Fruit fly (Drosophila melanogaster) whole organism, embryonic: Measurements from ENCODE around the gene Bug22.
A peak's percentile ranks its signal among the peaks of the same experiment; 100 is the strongest.

Source experiments
- B-H2 ChIP-seq: fragments of 200-800 bp; sonication (Bioruptor generic); optimal IDR thresholded peaks from 2 replicates; lab custom pipeline; 2018; ENCODE audit warnings: missing biosample characterization, mild to moderate bottlenecking, missing genetic modification characterization
- Bteb2 ChIP-seq: fragments of 200-800 bp; sonication (Bioruptor generic); optimal IDR thresholded peaks from 2 replicates; lab custom pipeline; 2016; ENCODE audit warnings: missing biosample characterization, missing genetic modification characterization
- CG10979 ChIP-seq: fragments of 200-800 bp; sonication (Bioruptor generic); optimal IDR thresholded peaks from 2 replicates; lab custom pipeline; 2018; ENCODE audit warnings: missing biosample characterization, mild to moderate bottlenecking, missing genetic modification characterization, moderate library complexity
- CG14441 ChIP-seq: fragments of 200-800 bp; sonication (Bioruptor generic); IDR thresholded peaks from 2 replicates; pipeline ENCODE4 v1.3.6; 2022; ENCODE audit warnings: missing biosample characterization, missing genetic modification characterization
- CG1602 ChIP-seq: fragments of 200-800 bp; sonication (Bioruptor generic); optimal IDR thresholded peaks from 3 replicates; lab custom pipeline; 2016; ENCODE audit warnings: missing biosample characterization, missing genetic modification characterization
- CG1603 ChIP-seq: fragments of 200-800 bp; sonication (Bioruptor generic); optimal IDR thresholded peaks from 2 replicates; lab custom pipeline; 2019; ENCODE audit warnings: missing biosample characterization, mild to moderate bottlenecking, missing genetic modification characterization, moderate library complexity
- CG1647 ChIP-seq: fragments of 200-800 bp; sonication (Bioruptor generic); optimal IDR thresholded peaks from 3 replicates; lab custom pipeline; 2016; ENCODE audit warnings: missing biosample characterization, missing genetic modification characterization
- CG16813 ChIP-seq: fragments of 200-800 bp; sonication (Bioruptor generic); IDR thresholded peaks from 3 replicates; pipeline ENCODE4 v1.3.6; 2022; ENCODE audit warnings: missing biosample characterization, missing genetic modification characterization; ENCODE audit not compliant: partially characterized antibody
- CG2116 ChIP-seq: fragments of 200-800 bp; sonication (Bioruptor generic); optimal IDR thresholded peaks from 3 replicates; lab custom pipeline; 2018; ENCODE audit warnings: missing biosample characterization, mild to moderate bottlenecking, missing genetic modification characterization
- CG31224 ChIP-seq: fragments of 200-800 bp; sonication (Bioruptor generic); IDR thresholded peaks from 2 replicates; pipeline ENCODE4 v1.3.6; 2022; ENCODE audit warnings: missing biosample characterization, missing genetic modification characterization
- CG3281 ChIP-seq: fragments of 200-800 bp; sonication (Bioruptor generic); optimal IDR thresholded peaks from 3 replicates; lab custom pipeline; 2017; ENCODE audit warnings: missing biosample characterization, mild to moderate bottlenecking, missing genetic modification characterization
- CG4282 ChIP-seq: fragments of 200-800 bp; sonication (Bioruptor generic); optimal IDR thresholded peaks from 2 replicates; lab custom pipeline; 2016; ENCODE audit warnings: missing biosample characterization, missing genetic modification characterization
- CG4820 ChIP-seq: fragments of 200-800 bp; sonication (Bioruptor generic); optimal IDR thresholded peaks from 3 replicates; lab custom pipeline; 2016; ENCODE audit warnings: missing biosample characterization, missing genetic modification characterization
- CG5245 ChIP-seq: fragments of 200-800 bp; sonication (Bioruptor generic); optimal IDR thresholded peaks from 3 replicates; lab custom pipeline; 2016; ENCODE audit warnings: missing biosample characterization, missing genetic modification characterization
- CG7357 ChIP-seq: fragments of 200-800 bp; sonication (Bioruptor generic); IDR thresholded peaks from 3 replicates; pipeline ENCODE4 v1.3.6; 2022; ENCODE audit warnings: missing biosample characterization, missing genetic modification characterization
- Camta ChIP-seq: fragments of 200-800 bp; sonication (Bioruptor generic); optimal IDR thresholded peaks from 2 replicates; lab custom pipeline; 2016; ENCODE audit warnings: missing biosample characterization, missing genetic modification characterization
- Doc2 ChIP-seq: fragments of 200-800 bp; sonication (Bioruptor generic); IDR thresholded peaks from 2 replicates; pipeline ENCODE4 v1.3.6; 2022; ENCODE audit warnings: missing biosample characterization, missing genetic modification characterization
- Drgx ChIP-seq: fragments of 200-800 bp; sonication (Bioruptor generic); IDR thresholded peaks from 2 replicates; pipeline ENCODE4 v1.3.6; 2022; ENCODE audit warnings: missing biosample characterization, missing genetic modification characterization
- Eip74EF ChIP-seq, 2 experiments: fragments of 200-800 bp in 1 of 2; fragments of >200 bp in 1 of 2; sonication (Bioruptor generic) in 1 of 2; optimal IDR thresholded peaks; 2 replicates each; lab custom pipeline; 2017 to 2019; ENCODE audit warnings: missing biosample characterization in 2 of 2, missing genetic modification characterization in 2 of 2, mild to moderate bottlenecking in 1 of 2, moderate library complexity in 1 of 2
- Fer1 ChIP-seq: fragments of 200-800 bp; sonication (Bioruptor generic); optimal IDR thresholded peaks from 2 replicates; lab custom pipeline; 2017; ENCODE audit warnings: missing biosample characterization, mild to moderate bottlenecking, missing genetic modification characterization
- Fer3 ChIP-seq: fragments of 200-800 bp; sonication (Bioruptor generic); optimal IDR thresholded peaks from 2 replicates; lab custom pipeline; 2018; ENCODE audit warnings: missing biosample characterization, mild to moderate bottlenecking, missing genetic modification characterization, moderate library complexity
- GATAe ChIP-seq: fragments of 200-800 bp; sonication (Bioruptor generic); conservative IDR thresholded peaks from 2 replicates; pipeline ENCODE4 v1.3.6; 2022; ENCODE audit warnings: missing biosample characterization, missing genetic modification characterization
- Gug ChIP-seq: fragments of 200-800 bp; sonication (Bioruptor generic); IDR thresholded peaks from 4 replicates; pipeline ENCODE4 v1.3.6; 2022; ENCODE audit warnings: missing biosample characterization, missing genetic modification characterization
- H15 ChIP-seq: fragments of 200-800 bp; sonication (Bioruptor generic); IDR thresholded peaks from 3 replicates; pipeline ENCODE4 v1.3.6; 2022; ENCODE audit warnings: missing biosample characterization, missing genetic modification characterization
- Hr3 ChIP-seq: fragments of 200-800 bp; sonication (Bioruptor generic); optimal IDR thresholded peaks from 3 replicates; lab custom pipeline; 2016; ENCODE audit warnings: missing biosample characterization, missing genetic modification characterization
- Jarid2 ChIP-seq: fragments of 200-800 bp; sonication (Bioruptor generic); optimal IDR thresholded peaks from 3 replicates; lab custom pipeline; 2017; ENCODE audit warnings: mild to moderate bottlenecking, missing biosample characterization, missing genetic modification reagents, missing genetic modification characterization
- Max ChIP-seq: fragments of 200-800 bp; sonication (Bioruptor generic); optimal IDR thresholded peaks from 2 replicates; lab custom pipeline; 2016; ENCODE audit warnings: missing biosample characterization, mild to moderate bottlenecking, missing genetic modification characterization
- Mrtf ChIP-seq: fragments of 200-800 bp; sonication (Bioruptor generic); IDR thresholded peaks from 3 replicates; pipeline ENCODE4 v1.3.6; 2022; ENCODE audit warnings: missing biosample characterization, missing genetic modification characterization
- Neu2 ChIP-seq: fragments of 200-800 bp; sonication (Bioruptor generic); optimal IDR thresholded peaks from 3 replicates; lab custom pipeline; 2016; ENCODE audit warnings: missing biosample characterization, missing genetic modification characterization, borderline replicate concordance
- Nf-YC ChIP-seq: fragments of 200-800 bp; optimal IDR thresholded peaks from 3 replicates; lab custom pipeline; 2019; ENCODE audit warnings: missing biosample characterization, mild to moderate bottlenecking, missing genetic modification characterization, moderate library complexity
- NfI ChIP-seq: fragments of 200-800 bp; sonication (Bioruptor generic); optimal IDR thresholded peaks from 3 replicates; lab custom pipeline; 2018; ENCODE audit warnings: missing biosample characterization, mild to moderate bottlenecking, missing genetic modification characterization, moderate library complexity
- Rfx ChIP-seq: fragments of 200-800 bp; sonication (Bioruptor generic); IDR thresholded peaks from 2 replicates; pipeline ENCODE4 v1.3.6; 2022; ENCODE audit warnings: missing biosample characterization, missing genetic modification characterization
- Scr ChIP-seq: fragments of 200-800 bp; sonication (Bioruptor generic); IDR thresholded peaks from 2 replicates; pipeline ENCODE4 v1.3.6; 2022; ENCODE audit warnings: missing biosample characterization, missing genetic modification characterization; ENCODE audit not compliant: partially characterized antibody
- Sin3A ChIP-seq: fragments of >200 bp; optimal IDR thresholded peaks from 2 replicates; lab custom pipeline; 2018
- bcd ChIP-seq: fragments of 200-800 bp; sonication (Bioruptor generic); optimal IDR thresholded peaks from 2 replicates; lab custom pipeline; 2017; ENCODE audit warnings: missing biosample characterization, mild to moderate bottlenecking, missing genetic modification characterization
- br ChIP-seq: fragments of >200 bp; optimal IDR thresholded peaks from 2 replicates; lab custom pipeline; 2017
- chinmo ChIP-seq: fragments of 200-800 bp; sonication (Bioruptor generic); IDR thresholded peaks from 4 replicates; pipeline ENCODE4 v1.3.6; 2022; ENCODE audit warnings: missing biosample characterization, missing genetic modification characterization; ENCODE audit not compliant: partially characterized antibody
- crp ChIP-seq, 2 experiments: fragments of 200-800 bp; sonication (Bioruptor generic); optimal IDR thresholded peaks; 2 replicates in 1 of 2; 3 replicates in 1 of 2; lab custom pipeline; 2017; ENCODE audit warnings: missing biosample characterization in 2 of 2, missing genetic modification characterization in 2 of 2, mild to moderate bottlenecking in 1 of 2, moderate library complexity in 1 of 2
- gcm2 ChIP-seq: fragments of 200-800 bp; sonication (Bioruptor generic); optimal IDR thresholded peaks from 2 replicates; lab custom pipeline; 2016; ENCODE audit warnings: missing biosample characterization, missing genetic modification characterization
- grau ChIP-seq: fragments of 200-800 bp; optimal IDR thresholded peaks from 3 replicates; lab custom pipeline; 2019; ENCODE audit warnings: missing biosample characterization, mild to moderate bottlenecking, missing genetic modification characterization, moderate library complexity
- hkb ChIP-seq, 2 experiments: fragments of 200-800 bp in 1 of 2; fragments of >200 bp in 1 of 2; sonication (Bioruptor generic) in 1 of 2; IDR thresholded peaks in 1 of 2; optimal IDR thresholded peaks in 1 of 2; 2 replicates each; pipeline versions ENCODE4 v1.3.6 to Lab custom; 2017 to 2022; ENCODE audit warnings: missing biosample characterization in 1 of 2, missing genetic modification characterization in 1 of 2
- knrl ChIP-seq: fragments of 200-800 bp; sonication (Bioruptor generic); IDR thresholded peaks from 3 replicates; pipeline ENCODE4 v1.3.6; 2022; ENCODE audit warnings: missing biosample characterization, missing genetic modification characterization; ENCODE audit not compliant: partially characterized antibody
- lab ChIP-seq: fragments of 200-800 bp; sonication (Bioruptor generic); optimal IDR thresholded peaks from 3 replicates; lab custom pipeline; 2017; ENCODE audit warnings: missing biosample characterization, missing genetic modification characterization, mild to moderate bottlenecking, moderate library complexity, missing genetic modification reagents
- lilli ChIP-seq: fragments of 200-800 bp; sonication (Bioruptor generic); optimal IDR thresholded peaks from 3 replicates; lab custom pipeline; 2016; ENCODE audit warnings: missing biosample characterization, missing genetic modification characterization
- lmd ChIP-seq: fragments of 200-800 bp; sonication (Bioruptor generic); IDR thresholded peaks from 2 replicates; pipeline ENCODE4 v1.3.6; 2022; ENCODE audit warnings: missing biosample characterization, missing genetic modification characterization
- run ChIP-seq: fragments of 200-800 bp; sonication (Bioruptor generic); optimal IDR thresholded peaks from 3 replicates; lab custom pipeline; 2018; ENCODE audit warnings: missing biosample characterization, mild to moderate bottlenecking, missing genetic modification characterization
- sim ChIP-seq: fragments of 200-800 bp; sonication (Bioruptor generic); IDR thresholded peaks from 2 replicates; pipeline ENCODE4 v1.3.6; 2022; ENCODE audit warnings: missing biosample characterization, missing genetic modification characterization
- ssp ChIP-seq: fragments of 200-800 bp; sonication (Bioruptor generic); IDR thresholded peaks from 2 replicates; pipeline ENCODE4 v1.3.6; 2022; ENCODE audit warnings: missing biosample characterization, missing genetic modification characterization
- tgo ChIP-seq: fragments of 200-800 bp; sonication (Bioruptor generic); IDR thresholded peaks from 3 replicates; pipeline ENCODE4 v1.3.6; 2022; ENCODE audit warnings: missing biosample characterization, missing genetic modification characterization
- trem ChIP-seq: fragments of 200-800 bp; optimal IDR thresholded peaks from 3 replicates; lab custom pipeline; 2019; ENCODE audit warnings: missing biosample characterization, mild to moderate bottlenecking, missing genetic modification characterization, moderate library complexity

Bug22 gene

DNA sequence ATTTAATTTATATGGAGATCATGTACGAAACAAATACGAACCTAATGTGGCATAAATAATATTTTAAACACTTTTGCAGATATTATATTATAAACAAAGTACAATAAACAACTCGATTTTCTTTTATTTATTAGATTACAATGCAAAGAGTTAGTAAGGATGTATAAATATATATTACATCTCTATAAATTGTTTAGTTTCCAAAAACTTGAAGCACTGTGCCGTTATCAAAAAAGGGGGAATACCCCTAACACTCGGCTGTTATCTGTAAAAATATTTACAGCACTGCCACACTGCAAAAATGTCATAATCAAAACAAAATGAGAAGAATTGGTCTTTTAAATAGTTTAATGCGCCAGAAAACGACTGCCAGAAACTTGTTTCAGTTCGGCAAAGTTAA, 2.2 kb downstream of the Bug22 start, which contains the start of gene CG5188 (continued):
- TF ChIP-seq Camta (GFP tag; lab: Kevin White, UChicago), result peak; percentile 2
- TF ChIP-seq B-H2 (GFP tag; lab: Kevin White, UChicago), result peak; percentile 1
- peak; percentile 48 for TF ChIP-seq lilli (GFP tag; lab: Kevin White, UChicago)
- peak; percentile 17; the same call in 1 of the 3 replicates for TF ChIP-seq tgo (GFP tag; lab: Robert Waterston, UW)
- TF ChIP-seq Rfx, result peak; percentile 61
- TF ChIP-seq CG3281 (GFP tag; lab: Kevin White, UChicago), result peak; percentile 40
- peak; percentile 69 for TF ChIP-seq grau (tag; lab: Kevin White, UChicago)
- TF ChIP-seq Bteb2 (GFP tag; lab: Kevin White, UChicago), result no peak
- peak; percentile 55 for TF ChIP-seq trem (tag; lab: Kevin White, UChicago)
- peak; percentile 48 for TF ChIP-seq Fer1 (GFP tag; lab: Kevin White, UChicago)
- no peak for TF ChIP-seq Doc2 (GFP tag; lab: Robert Waterston, UW)
- TF ChIP-seq Hr3 (GFP tag; lab: Kevin White, UChicago), result peak; percentile 9
- no peak for TF ChIP-seq H15 (GFP tag; lab: Robert Waterston, UW)
- TF ChIP-seq CG4282 (GFP tag; lab: Kevin White, UChicago), result peak; percentile 6
- peak; percentile 45 for TF ChIP-seq Nf-YC (tag; lab: Kevin White, UChicago)
- TF ChIP-seq Eip74EF (GFP tag; optimal IDR thresholded peaks at IDR 0.05; lab: Kevin White, UChicago), result peak in 1 of 2 experiments; percentile 29
- no peak for TF ChIP-seq Sin3A (lab: Kevin White, UChicago)
- TF ChIP-seq bcd (GFP tag; lab: Kevin White, UChicago), result no peak
- peak; percentile 21 for TF ChIP-seq CG1647 (GFP tag; lab: Kevin White, UChicago)
- peak; percentile 52 for TF ChIP-seq CG10979
- peak; percentile 45 for TF ChIP-seq CG1602 (GFP tag; lab: Kevin White, UChicago)
- no peak for TF ChIP-seq Gug (GFP tag; lab: Robert Waterston, UW)
- no peak for TF ChIP-seq lab (GFP tag; lab: Kevin White, UChicago)
- TF ChIP-seq crp (GFP tag; optimal IDR thresholded peaks at IDR 0.05; lab: Kevin White, UChicago), result peak in 1 of 2 experiments; percentile 5
- peak; percentile 40 for TF ChIP-seq Max (GFP tag; lab: Kevin White, UChicago)
- TF ChIP-seq GATAe (GFP tag; lab: Robert Waterston, UW), result no peak; the same call in 1 of the 2 replicates
- no peak for TF ChIP-seq Jarid2 (GFP tag; lab: Kevin White, UChicago)
- TF ChIP-seq CG16813 (GFP tag; lab: Robert Waterston, UW), result 0 out of 3 replicates have a peak, but pooled peaks have one; percentile 34
- peak; percentile 47 for TF ChIP-seq NfI (GFP tag; lab: Kevin White, UChicago)
- TF ChIP-seq run (tag; lab: Kevin White, UChicago), result no peak
- TF ChIP-seq sim, result no peak
- peak; percentile 14; the same call in 1 of the 2 replicates for TF ChIP-seq lmd
- TF ChIP-seq CG2116 (GFP tag; lab: Kevin White, UChicago), result peak; percentile 23
- TF ChIP-seq CG14441 (GFP tag; lab: Robert Waterston, UW), result no peak
- TF ChIP-seq CG1603 (tag; lab: Kevin White, UChicago), result peak; percentile 28
- TF ChIP-seq CG4820 (GFP tag; lab: Kevin White, UChicago), result peak; percentile 31
- TF ChIP-seq gcm2 (GFP tag; lab: Kevin White, UChicago), result no peak
- TF ChIP-seq Neu2 (GFP tag; lab: Kevin White, UChicago), result no peak
- peak; percentile 47; the same call in 1 of the 2 replicates for TF ChIP-seq Scr (GFP tag; lab: Robert Waterston, UW)
- no peak for TF ChIP-seq CG7357 (GFP tag; lab: Robert Waterston, UW)
- peak; percentile 20; the same call in 1 of the 3 replicates for TF ChIP-seq knrl (GFP tag; lab: Robert Waterston, UW)
- peak; percentile 7 for TF ChIP-seq CG5245 (GFP tag; lab: Kevin White, UChicago)
- TF ChIP-seq br, result no peak
- TF ChIP-seq Fer3, result peak; percentile 53
- 0 out of 2 replicates have a peak, but pooled peaks have one; percentile 27 for TF ChIP-seq CG31224 (GFP tag; lab: Robert Waterston, UW)
- peak; percentile 60 for TF ChIP-seq ssp (GFP tag; lab: Robert Waterston, UW)
- 0 out of 4 replicates have a peak, but pooled peaks have one; percentile 20 for TF ChIP-seq chinmo (GFP tag; lab: Robert Waterston, UW)
- peak; percentile 44; the same call in 1 of the 2 replicates for TF ChIP-seq Drgx (GFP tag; lab: Robert Waterston, UW)
- no peak for TF ChIP-seq Mrtf (GFP tag; lab: Robert Waterston, UW)
- no peak for TF ChIP-seq hkb (optimal IDR thresholded peaks at IDR 0.05; lab: Kevin White, UChicago)
- peak; percentile 61; the same call in 1 of the 2 replicates for TF ChIP-seq hkb (GFP tag; IDR thresholded peaks at IDR 0.05; lab: Robert Waterston, UW)
